Worm (Caenorhabditis elegans): ENCODE results near the gene C45G9.8.

- TF ChIP-seq skn-1 (tag; optimal IDR thresholded peaks at IDR 0.05) (no peak), daf-12 (tag; optimal IDR thresholded peaks at IDR 0.05) (no peak)
Measured at ce11 chrIII:5089489-5089888, 36.0 kb upstream of the C45G9.8 start.
